Worm (Caenorhabditis elegans) whole organism, L4 larva: Measurements from ENCODE around the gene lgc-30.

Experiments
- ceh-82 ChIP-seq: sonication (generic microtip); optimal IDR thresholded peaks from 2 replicates; lab custom pipeline; 2017; ENCODE audit warnings: missing biosample characterization, missing genetic modification characterization
- nhr-76 ChIP-seq: fragments of 150-350 bp; optimal IDR thresholded peaks from 2 replicates; lab custom pipeline; 2014; ENCODE audit warnings: missing biosample characterization, missing genetic modification characterization
- nhr-77 ChIP-seq: fragments of 150-350 bp; optimal IDR thresholded peaks from 2 replicates; lab custom pipeline; 2014; ENCODE audit warnings: missing biosample characterization, missing genetic modification characterization
- skn-1 ChIP-seq: fragments of 150-350 bp; optimal IDR thresholded peaks from 2 replicates; lab custom pipeline; 2014; ENCODE audit warnings: missing biosample characterization, missing genetic modification characterization

- no peak for TF ChIP-seq ceh-82 (tag; lab: Kevin White, UChicago)
- TF ChIP-seq nhr-76 (tag; lab: Kevin White, UChicago), result no peak
- TF ChIP-seq nhr-77 (tag; lab: Kevin White, UChicago), result no peak
- TF ChIP-seq skn-1 (tag; lab: Kevin White, UChicago), result no peak
Measured at ce11 chrIV:935725-936124, 11.0 kb downstream of the lgc-30 start, which contains the start of gene F58H7.1.
